Worm (Caenorhabditis elegans) whole organism, L1 larva: ENCODE data around the gene emb-1.

Source experiments
- alr-1 ChIP-seq: fragments of 200-800 bp; sonication (Bioruptor generic); optimal IDR thresholded peaks from 2 replicates; lab custom pipeline; 2018; ENCODE audit warnings: borderline replicate concordance, mild to moderate bottlenecking, missing genetic modification characterization, missing compliant biosample characterization
- dsc-1 ChIP-seq: sonication (generic microtip); optimal IDR thresholded peaks from 2 replicates; lab custom pipeline; 2016; ENCODE audit warnings: mild to moderate bottlenecking, missing genetic modification characterization, missing compliant biosample characterization
- fos-1 ChIP-seq: fragments of 150-350 bp; optimal IDR thresholded peaks from 2 replicates; lab custom pipeline; 2014; ENCODE audit warnings: missing biosample characterization, missing genetic modification characterization
- lin-13 ChIP-seq: fragments of 150-350 bp; optimal IDR thresholded peaks from 2 replicates; lab custom pipeline; 2014; ENCODE audit warnings: missing biosample characterization, missing genetic modification reagents, missing genetic modification characterization
- mdl-1 ChIP-seq, 2 experiments: fragments of 150-350 bp; optimal IDR thresholded peaks; 2 replicates each; lab custom pipeline; 2014 to 2017; ENCODE audit warnings: missing biosample characterization in 2 of 2, missing genetic modification characterization in 2 of 2, inconsistent platforms in 1 of 2
- mep-1 ChIP-seq: fragments of 150-350 bp; optimal IDR thresholded peaks from 2 replicates; lab custom pipeline; 2014; ENCODE audit warnings: missing biosample characterization, missing genetic modification characterization
- nhr-237 ChIP-seq: fragments of 150-350 bp; optimal IDR thresholded peaks from 2 replicates; lab custom pipeline; 2014; ENCODE audit warnings: missing biosample characterization, missing genetic modification characterization

- no peak for TF ChIP-seq nhr-237 (tag; lab: Kevin White, UChicago)
- no peak for TF ChIP-seq alr-1
- TF ChIP-seq lin-13 (GFP tag; lab: Kevin White, UChicago) = no peak
- no peak for TF ChIP-seq mep-1 (tag; lab: Kevin White, UChicago)
- no peak for TF ChIP-seq mdl-1 (tag; optimal IDR thresholded peaks at IDR 0.05; lab: Kevin White, UChicago)
- TF ChIP-seq dsc-1 (tag; lab: Kevin White, UChicago) = no peak
- TF ChIP-seq fos-1 (tag; lab: Kevin White, UChicago) = no peak
Observed at ce11 chrIII:5137685-5138084, 35.6 kb upstream of the emb-1 start.
